Worm (Caenorhabditis elegans) whole organism, early embryonic: ENCODE measurements around the gene hst-2.

Source experiments
- ama-1 ChIP-seq: fragments of 150-350 bp; optimal IDR thresholded peaks from 2 replicates; lab custom pipeline; 2014
- flt-1 ChIP-seq: fragments of 200-800 bp; sonication (Bioruptor generic); IDR thresholded peaks from 2 replicates; pipeline ENCODE4 v1.3.6; 2022; ENCODE audit warnings: missing genetic modification characterization, missing compliant biosample characterization
- hmbx-1 ChIP-seq: sonication (generic microtip); optimal IDR thresholded peaks from 2 replicates; lab custom pipeline; 2016; ENCODE audit warnings: mild to moderate bottlenecking, missing genetic modification characterization, missing compliant biosample characterization
- scrt-1 ChIP-seq: fragments of 200-800 bp; sonication (Bioruptor generic); IDR thresholded peaks from 2 replicates; pipeline ENCODE4 v1.3.6; 2022; ENCODE audit warnings: missing genetic modification characterization, missing compliant biosample characterization
- tbx-11 ChIP-seq: fragments of 200-800 bp; sonication (Bioruptor generic); IDR thresholded peaks from 2 replicates; pipeline ENCODE4 v1.3.6; 2022; ENCODE audit warnings: missing genetic modification characterization, missing compliant biosample characterization
- tra-4 ChIP-seq: sonication (generic microtip); optimal IDR thresholded peaks from 2 replicates; lab custom pipeline; 2017; ENCODE audit warnings: missing genetic modification characterization, missing compliant biosample characterization

DNA sequence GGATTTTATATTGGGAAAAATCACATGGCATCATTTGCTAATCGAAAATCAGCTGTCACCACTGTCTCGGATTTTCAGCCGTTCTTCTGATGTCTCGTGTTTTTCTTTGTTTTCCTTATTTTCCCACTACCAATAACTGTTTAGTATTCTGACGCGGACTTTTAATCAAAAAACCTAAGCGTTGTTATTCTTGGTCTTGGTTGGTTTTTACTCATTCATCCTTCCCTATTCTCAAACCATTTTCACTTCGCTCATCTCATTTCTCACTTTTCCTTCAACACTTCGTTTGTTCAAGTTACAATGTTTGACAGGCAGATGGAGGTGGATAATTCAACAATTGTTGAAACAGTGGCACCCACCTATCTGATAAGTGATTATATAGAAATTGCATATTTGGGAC is 28.4 kb downstream of the hst-2 start, which contains the start of gene gnrr-6:
- TF ChIP-seq tbx-11 (GFP tag; lab: Robert Waterston, UW): no peak
- TF ChIP-seq ama-1 (lab: Kevin White, UChicago): no peak
- TF ChIP-seq flt-1 (GFP tag; lab: Robert Waterston, UW): no peak
- no peak for TF ChIP-seq hmbx-1
- no peak for TF ChIP-seq scrt-1 (GFP tag; lab: Robert Waterston, UW)
- TF ChIP-seq tra-4 (tag; lab: Kevin White, UChicago): no peak
